Worm (Caenorhabditis elegans) whole organism, early embryonic: ENCODE results near the gene odr-10.

Source experiments
- B0310.2 ChIP-seq: sonication (generic microtip); optimal IDR thresholded peaks from 2 replicates; lab custom pipeline; 2016; ENCODE audit warnings: mild to moderate bottlenecking, missing genetic modification characterization, missing compliant biosample characterization
- aly-1 ChIP-seq: sonication (generic microtip); optimal IDR thresholded peaks from 2 replicates; lab custom pipeline; 2016; ENCODE audit warnings: missing genetic modification characterization, missing compliant biosample characterization
- ama-1 ChIP-seq: fragments of 150-350 bp; optimal IDR thresholded peaks from 2 replicates; lab custom pipeline; 2014
- ceh-36 ChIP-seq: sonication (generic microtip); optimal IDR thresholded peaks from 2 replicates; lab custom pipeline; 2016; ENCODE audit warnings: missing genetic modification characterization, inconsistent platforms, missing compliant biosample characterization
- flt-1 ChIP-seq: fragments of 200-800 bp; sonication (Bioruptor generic); IDR thresholded peaks from 2 replicates; pipeline ENCODE4 v1.3.6; 2022; ENCODE audit warnings: missing genetic modification characterization, missing compliant biosample characterization
- hmbx-1 ChIP-seq: sonication (generic microtip); optimal IDR thresholded peaks from 2 replicates; lab custom pipeline; 2016; ENCODE audit warnings: mild to moderate bottlenecking, missing genetic modification characterization, missing compliant biosample characterization
- hmg-4 ChIP-seq: fragments of 200-800 bp; sonication (Bioruptor generic); optimal IDR thresholded peaks from 2 replicates; lab custom pipeline; 2018; ENCODE audit warnings: mild to moderate bottlenecking, missing genetic modification characterization, missing compliant biosample characterization
- hnd-1 ChIP-seq: sonication (generic microtip); optimal IDR thresholded peaks from 2 replicates; lab custom pipeline; 2016; ENCODE audit warnings: missing genetic modification characterization, missing compliant biosample characterization
- scrt-1 ChIP-seq: fragments of 200-800 bp; sonication (Bioruptor generic); IDR thresholded peaks from 2 replicates; pipeline ENCODE4 v1.3.6; 2022; ENCODE audit warnings: missing genetic modification characterization, missing compliant biosample characterization
- tbx-11 ChIP-seq: fragments of 200-800 bp; sonication (Bioruptor generic); IDR thresholded peaks from 2 replicates; pipeline ENCODE4 v1.3.6; 2022; ENCODE audit warnings: missing genetic modification characterization, missing compliant biosample characterization

DNA sequence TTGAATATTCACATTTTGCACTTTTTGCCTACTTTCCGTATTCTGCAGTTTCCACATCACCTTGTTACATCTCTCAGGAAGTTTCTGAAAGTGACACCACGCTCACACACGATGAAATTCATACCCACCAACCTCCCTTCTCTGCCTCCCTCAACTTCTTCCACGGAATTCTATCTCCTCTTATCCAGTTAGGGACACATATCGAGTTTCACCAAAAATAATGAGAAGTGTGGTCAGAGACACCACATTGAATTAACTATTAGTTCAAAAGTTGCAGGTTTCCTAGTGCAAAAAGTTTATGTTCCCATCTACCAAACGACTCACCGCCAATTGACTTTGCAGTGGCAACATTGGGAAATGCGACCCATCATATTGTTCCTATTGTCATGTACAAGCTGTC lies 15.3 kb downstream of the odr-10 start:
- TF ChIP-seq ama-1 (lab: Kevin White, UChicago) = no peak
- no peak for TF ChIP-seq scrt-1 (GFP tag; lab: Robert Waterston, UW)
- no peak for TF ChIP-seq aly-1
- TF ChIP-seq hmg-4 (GFP tag; lab: Kevin White, UChicago) = no peak
- TF ChIP-seq hnd-1 = no peak
- TF ChIP-seq tbx-11 = no peak
- no peak for TF ChIP-seq hmbx-1 (tag; lab: Kevin White, UChicago)
- TF ChIP-seq ceh-36 (tag; lab: Kevin White, UChicago) = no peak
- TF ChIP-seq flt-1 (GFP tag; lab: Robert Waterston, UW) = no peak
- TF ChIP-seq B0310.2 (tag; lab: Kevin White, UChicago) = no peak
